Worm (Caenorhabditis elegans) whole organism, L1 larva: Measurements from ENCODE around the gene cld-1.

Experiments
- C16A3.4 ChIP-seq: fragments of 150-350 bp; optimal IDR thresholded peaks from 2 replicates; lab custom pipeline; 2014; ENCODE audit warnings: missing biosample characterization, missing genetic modification characterization
- F16B12.6 ChIP-seq: fragments of 150-350 bp; optimal IDR thresholded peaks from 2 replicates; lab custom pipeline; 2014; ENCODE audit warnings: missing biosample characterization, missing genetic modification characterization
- aly-2 ChIP-seq: fragments of 150-350 bp; optimal IDR thresholded peaks from 2 replicates; lab custom pipeline; 2014; ENCODE audit warnings: missing biosample characterization, missing genetic modification characterization
- fkh-4 ChIP-seq: sonication (generic microtip); optimal IDR thresholded peaks from 2 replicates; lab custom pipeline; 2016; ENCODE audit warnings: missing compliant biosample characterization, missing genetic modification characterization, borderline replicate concordance
- lin-15B ChIP-seq: fragments of 150-350 bp; sonication (generic microtip); optimal IDR thresholded peaks from 3 replicates; lab custom pipeline; 2014; ENCODE audit warnings: missing biosample characterization, missing genetic modification characterization
- skn-1 ChIP-seq: fragments of 150-350 bp; optimal IDR thresholded peaks from 2 replicates; lab custom pipeline; 2014; ENCODE audit warnings: missing biosample characterization, missing genetic modification characterization

DNA sequence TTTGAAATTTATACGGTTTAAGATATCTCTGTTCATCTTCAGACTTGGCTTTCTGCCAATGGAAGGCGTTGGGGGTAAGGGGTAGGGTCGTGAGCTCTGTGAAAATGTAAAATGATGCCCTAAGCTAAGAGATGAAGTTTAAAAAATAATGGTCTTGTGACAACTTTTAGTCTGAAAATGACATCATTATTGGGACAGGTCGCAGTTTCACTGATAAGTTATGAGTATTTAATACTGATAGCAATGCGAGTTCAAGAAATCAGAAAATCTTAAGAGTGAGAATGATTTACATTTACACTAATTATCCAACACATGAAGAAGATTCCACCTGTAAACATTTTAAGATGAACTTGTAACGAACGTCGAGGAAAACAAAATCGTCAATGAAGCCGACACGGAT, 28.6 kb upstream of the cld-1 start:
- no peak for TF ChIP-seq C16A3.4 (tag; lab: Kevin White, UChicago)
- TF ChIP-seq aly-2 = no peak
- no peak for TF ChIP-seq F16B12.6 (tag; lab: Kevin White, UChicago)
- no peak for TF ChIP-seq fkh-4
- no peak for TF ChIP-seq lin-15B (tag; lab: Kevin White, UChicago)
- no peak for TF ChIP-seq skn-1 (tag; lab: Kevin White, UChicago)
